Worm (Caenorhabditis elegans) whole organism, L2 larva: ENCODE results near the gene tnt-2.

Source experiments
- mbf-1 ChIP-seq: sonication (generic microtip); optimal IDR thresholded peaks from 2 replicates; lab custom pipeline; 2017; ENCODE audit warnings: missing biosample characterization, missing genetic modification characterization
- snpc-4 ChIP-seq: fragments of 150-350 bp; optimal IDR thresholded peaks from 2 replicates; lab custom pipeline; 2014; ENCODE audit warnings: missing biosample characterization, missing genetic modification characterization

DNA sequence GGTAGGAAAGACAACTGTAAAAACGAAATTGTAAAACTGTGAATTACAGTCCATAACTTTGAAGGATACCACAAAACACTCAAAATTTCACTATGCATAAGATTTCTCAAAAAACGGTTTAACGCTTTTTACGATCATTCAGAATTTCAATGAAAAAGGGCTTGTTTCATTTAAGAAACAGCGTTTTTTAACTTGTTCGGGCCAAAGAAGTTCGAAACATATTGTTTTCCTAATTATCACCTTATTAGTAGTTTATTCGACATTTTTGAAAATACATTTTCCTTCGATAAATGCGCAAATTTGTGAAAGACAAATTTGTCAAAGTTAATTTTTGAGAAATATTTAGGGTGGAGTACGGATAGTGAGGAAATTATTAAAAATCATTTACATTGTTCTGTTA, 18.5 kb downstream of the tnt-2 start:
- TF ChIP-seq mbf-1 (tag; lab: Kevin White, UChicago) (no peak), snpc-4 (no peak)
